Worm (Caenorhabditis elegans) whole organism, L2 larva: ENCODE data around the gene C15F1.1.

ENCODE experiments used
- C34F6.9 ChIP-seq: fragments of 150-350 bp; optimal IDR thresholded peaks from 2 replicates; lab custom pipeline; 2014; ENCODE audit warnings: missing biosample characterization, missing genetic modification characterization
- F13H6.1 ChIP-seq: sonication (generic microtip); optimal IDR thresholded peaks from 2 replicates; lab custom pipeline; 2016; ENCODE audit warnings: missing genetic modification characterization, missing compliant biosample characterization
- R02D3.7 ChIP-seq: fragments of 150-350 bp; optimal IDR thresholded peaks from 2 replicates; lab custom pipeline; 2014; ENCODE audit warnings: missing biosample characterization, missing genetic modification characterization
- Y55F3AM.14 ChIP-seq: fragments of 200-800 bp; sonication (Bioruptor generic); optimal IDR thresholded peaks from 2 replicates; lab custom pipeline; 2018; ENCODE audit warnings: mild to moderate bottlenecking, missing genetic modification characterization, missing compliant biosample characterization
- ZK546.5 ChIP-seq: sonication (generic microtip); optimal IDR thresholded peaks from 2 replicates; lab custom pipeline; 2017; ENCODE audit warnings: missing biosample characterization, missing genetic modification characterization
- alr-1 ChIP-seq: fragments of 150-350 bp; optimal IDR thresholded peaks from 2 replicates; lab custom pipeline; 2014; ENCODE audit warnings: missing biosample characterization, missing genetic modification characterization
- aly-2 ChIP-seq: fragments of 150-350 bp; optimal IDR thresholded peaks from 2 replicates; lab custom pipeline; 2014; ENCODE audit warnings: missing biosample characterization, missing genetic modification characterization
- ama-1 ChIP-seq: fragments of 150-350 bp; optimal IDR thresholded peaks from 2 replicates; lab custom pipeline; 2018; ENCODE audit warnings: inconsistent platforms
- blmp-1 ChIP-seq: sonication (generic microtip); optimal IDR thresholded peaks from 2 replicates; lab custom pipeline; 2017; ENCODE audit warnings: missing genetic modification characterization, mild to moderate bottlenecking, missing compliant biosample characterization, antibody characterized with exemption, moderate library complexity; ENCODE audit not compliant: insufficient read depth
- ceh-16 ChIP-seq: fragments of 150-350 bp; optimal IDR thresholded peaks from 2 replicates; lab custom pipeline; 2014; ENCODE audit warnings: missing biosample characterization, missing genetic modification characterization
- ceh-82 ChIP-seq: fragments of 150-350 bp; optimal IDR thresholded peaks from 2 replicates; lab custom pipeline; 2014; ENCODE audit warnings: missing biosample characterization, missing genetic modification characterization
- crh-2 ChIP-seq: sonication (generic microtip); optimal IDR thresholded peaks from 2 replicates; lab custom pipeline; 2017; ENCODE audit warnings: missing biosample characterization, missing genetic modification characterization
- dmd-4 ChIP-seq: sonication (generic microtip); optimal IDR thresholded peaks from 2 replicates; lab custom pipeline; 2017; ENCODE audit warnings: missing biosample characterization, missing genetic modification characterization
- egl-27 ChIP-seq: sonication (generic microtip); optimal IDR thresholded peaks from 3 replicates; lab custom pipeline; 2017; ENCODE audit warnings: missing biosample characterization, missing genetic modification reagents, missing genetic modification characterization
- elt-1 ChIP-seq: fragments of 150-350 bp; optimal IDR thresholded peaks from 2 replicates; lab custom pipeline; 2014; ENCODE audit warnings: missing biosample characterization, missing genetic modification characterization
- elt-3 ChIP-seq: sonication (generic microtip); optimal IDR thresholded peaks from 2 replicates; lab custom pipeline; 2017; ENCODE audit warnings: missing biosample characterization, missing genetic modification characterization
- fos-1 ChIP-seq: fragments of 150-350 bp; optimal IDR thresholded peaks from 2 replicates; lab custom pipeline; 2014; ENCODE audit warnings: missing biosample characterization, missing genetic modification characterization
- gmeb-1 ChIP-seq: fragments of 150-350 bp; optimal IDR thresholded peaks from 2 replicates; lab custom pipeline; 2014; ENCODE audit warnings: missing biosample characterization, missing genetic modification characterization
- lin-11 ChIP-seq: fragments of 150-350 bp; sonication (generic microtip); optimal IDR thresholded peaks from 2 replicates; lab custom pipeline; 2014; ENCODE audit warnings: missing biosample characterization, missing genetic modification characterization, inconsistent platforms, mixed read lengths
- lin-13 ChIP-seq: fragments of 150-350 bp; optimal IDR thresholded peaks from 2 replicates; lab custom pipeline; 2014; ENCODE audit warnings: missing biosample characterization, missing genetic modification reagents, missing genetic modification characterization
- lin-39 ChIP-seq: fragments of 150-350 bp; optimal IDR thresholded peaks from 2 replicates; lab custom pipeline; 2014; ENCODE audit warnings: missing biosample characterization, missing genetic modification reagents, missing genetic modification characterization
- lsy-2 ChIP-seq, 2 experiments: fragments of 150-350 bp in 1 of 2; sonication (generic microtip) in 1 of 2; optimal IDR thresholded peaks; 2 replicates each; lab custom pipeline; 2014 to 2017; ENCODE audit warnings: missing biosample characterization in 2 of 2, missing genetic modification characterization in 2 of 2
- mab-5 ChIP-seq: fragments of 150-350 bp; optimal IDR thresholded peaks from 2 replicates; lab custom pipeline; 2014; ENCODE audit warnings: missing biosample characterization, missing genetic modification characterization
- mbf-1 ChIP-seq: sonication (generic microtip); optimal IDR thresholded peaks from 2 replicates; lab custom pipeline; 2017; ENCODE audit warnings: missing biosample characterization, missing genetic modification characterization
- mdl-1 ChIP-seq, 2 experiments: fragments of 150-350 bp in 1 of 2; sonication (generic microtip) in 1 of 2; optimal IDR thresholded peaks; 2 replicates each; lab custom pipeline; 2017; ENCODE audit warnings: missing biosample characterization in 2 of 2, missing genetic modification characterization in 2 of 2
- nhr-10 ChIP-seq: sonication (generic microtip); optimal IDR thresholded peaks from 2 replicates; lab custom pipeline; 2017; ENCODE audit warnings: missing biosample characterization, missing genetic modification characterization
- nhr-11 ChIP-seq: fragments of 150-350 bp; optimal IDR thresholded peaks from 2 replicates; lab custom pipeline; 2014; ENCODE audit warnings: missing biosample characterization, missing genetic modification characterization
- nhr-12 ChIP-seq: fragments of 150-350 bp; optimal IDR thresholded peaks from 2 replicates; lab custom pipeline; 2014; ENCODE audit warnings: missing biosample characterization, missing genetic modification characterization
- nhr-129 ChIP-seq: fragments of 150-350 bp; optimal IDR thresholded peaks from 2 replicates; lab custom pipeline; 2014; ENCODE audit warnings: missing biosample characterization, missing genetic modification characterization
- nhr-21 ChIP-seq: fragments of 150-350 bp; optimal IDR thresholded peaks from 2 replicates; lab custom pipeline; 2014; ENCODE audit warnings: missing biosample characterization, missing genetic modification characterization
- nhr-23 ChIP-seq: fragments of 150-350 bp; optimal IDR thresholded peaks from 2 replicates; lab custom pipeline; 2014; ENCODE audit warnings: missing biosample characterization, missing genetic modification reagents, missing genetic modification characterization
- nhr-237 ChIP-seq: fragments of 150-350 bp; optimal IDR thresholded peaks from 2 replicates; lab custom pipeline; 2014; ENCODE audit warnings: missing biosample characterization, missing genetic modification characterization
- nhr-25 ChIP-seq: fragments of 150-350 bp; sonication (generic microtip); optimal IDR thresholded peaks from 3 replicates; lab custom pipeline; 2014; ENCODE audit warnings: missing biosample characterization, missing genetic modification characterization
- nhr-6 ChIP-seq: fragments of 150-350 bp; optimal IDR thresholded peaks from 2 replicates; lab custom pipeline; 2014; ENCODE audit warnings: missing biosample characterization, missing genetic modification characterization
- nhr-77 ChIP-seq: fragments of 150-350 bp; optimal IDR thresholded peaks from 2 replicates; lab custom pipeline; 2014; ENCODE audit warnings: missing biosample characterization, missing genetic modification characterization
- peb-1 ChIP-seq: fragments of 150-350 bp; optimal IDR thresholded peaks from 2 replicates; lab custom pipeline; 2014; ENCODE audit warnings: missing biosample characterization, missing genetic modification characterization
- sem-4 ChIP-seq: fragments of 150-350 bp; optimal IDR thresholded peaks from 2 replicates; lab custom pipeline; 2014; ENCODE audit warnings: missing biosample characterization, missing genetic modification reagents, missing genetic modification characterization
- skn-1 ChIP-seq: sonication (generic microtip); optimal IDR thresholded peaks from 2 replicates; lab custom pipeline; 2017; ENCODE audit warnings: missing biosample characterization, missing genetic modification characterization
- sma-3 ChIP-seq: sonication (generic microtip); optimal IDR thresholded peaks from 2 replicates; lab custom pipeline; 2016; ENCODE audit warnings: missing genetic modification reagents, missing genetic modification characterization, missing compliant biosample characterization
- sma-9 ChIP-seq, 2 experiments: fragments of 150-350 bp in 1 of 2; sonication (generic microtip) in 1 of 2; optimal IDR thresholded peaks; 2 replicates each; lab custom pipeline; 2014 to 2016; ENCODE audit warnings: missing genetic modification characterization in 2 of 2, mild to moderate bottlenecking in 1 of 2, missing biosample characterization in 1 of 2, missing compliant biosample characterization in 1 of 2, missing genetic modification reagents in 1 of 2, moderate library complexity in 1 of 2
- snpc-4 ChIP-seq: fragments of 150-350 bp; optimal IDR thresholded peaks from 2 replicates; lab custom pipeline; 2014; ENCODE audit warnings: missing biosample characterization, missing genetic modification characterization
- unc-39 ChIP-seq: fragments of 150-350 bp; optimal IDR thresholded peaks from 2 replicates; lab custom pipeline; 2014; ENCODE audit warnings: missing biosample characterization, missing genetic modification characterization
- unc-55 ChIP-seq: fragments of 150-350 bp; sonication (generic microtip); optimal IDR thresholded peaks from 3 replicates; lab custom pipeline; 2014; ENCODE audit warnings: missing biosample characterization, missing genetic modification reagents, missing genetic modification characterization
- unc-62 ChIP-seq: fragments of 150-350 bp; optimal IDR thresholded peaks from 2 replicates; lab custom pipeline; 2014; ENCODE audit warnings: missing biosample characterization, missing genetic modification reagents, missing genetic modification characterization
- zag-1 ChIP-seq: fragments of 150-350 bp; optimal IDR thresholded peaks from 2 replicates; lab custom pipeline; 2014; ENCODE audit warnings: missing biosample characterization, missing genetic modification characterization
- ztf-1 ChIP-seq: fragments of 200-800 bp; sonication (Bioruptor generic); conservative IDR thresholded peaks from 2 replicates; pipeline ENCODE4 v1.3.6; 2022; ENCODE audit warnings: missing genetic modification characterization, missing compliant biosample characterization
- ztf-11 ChIP-seq: sonication (generic microtip); optimal IDR thresholded peaks from 2 replicates; lab custom pipeline; 2017; ENCODE audit warnings: missing biosample characterization, missing genetic modification characterization
- ztf-4 ChIP-seq: fragments of 150-350 bp; optimal IDR thresholded peaks from 2 replicates; lab custom pipeline; 2014; ENCODE audit warnings: missing biosample characterization, missing genetic modification characterization

C15F1.1 gene

DNA sequence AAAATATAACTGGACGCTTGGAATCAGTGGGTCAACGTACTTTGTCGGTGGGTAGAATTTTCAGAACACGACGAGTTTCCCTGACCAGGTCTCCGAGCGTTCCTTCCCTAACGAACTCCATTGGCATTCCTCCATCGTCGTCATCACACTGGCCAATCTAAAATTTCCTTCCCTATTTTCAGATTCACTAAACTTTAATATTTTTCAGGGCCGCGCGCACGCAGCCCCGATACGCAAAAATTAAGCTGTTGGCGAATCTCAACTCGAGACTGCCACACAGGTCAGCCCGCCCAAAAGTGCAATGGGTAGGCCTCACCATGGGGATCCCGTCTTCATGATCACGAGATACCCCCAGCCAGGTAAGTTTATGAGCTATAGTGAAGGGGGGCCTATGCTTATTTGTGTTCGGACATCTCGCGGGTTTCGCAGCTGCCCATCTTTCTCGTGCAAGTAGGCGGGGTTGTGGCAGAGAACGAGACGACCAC, 21.4 kb upstream of the C15F1.1 start:
- no peak for TF ChIP-seq blmp-1
- TF ChIP-seq R02D3.7 (tag; lab: Kevin White, UChicago): peak; percentile 34
- peak; percentile 70 for TF ChIP-seq nhr-129 (tag; lab: Kevin White, UChicago)
- TF ChIP-seq F13H6.1 (tag; lab: Kevin White, UChicago): peak; percentile 70
- no peak for TF ChIP-seq lin-11 (tag; lab: Kevin White, UChicago)
- peak; percentile 8 for TF ChIP-seq ZK546.5 (tag; lab: Kevin White, UChicago)
- peak; percentile 98 for TF ChIP-seq snpc-4
- peak; percentile 66 to 76 for TF ChIP-seq mdl-1 (tag; optimal IDR thresholded peaks at IDR 0.05; lab: Kevin White, UChicago)
- TF ChIP-seq lin-39 (tag; lab: Kevin White, UChicago): no peak
- TF ChIP-seq elt-1 (tag; lab: Kevin White, UChicago): no peak
- TF ChIP-seq zag-1 (tag; lab: Kevin White, UChicago): peak; percentile 66
- TF ChIP-seq nhr-237 (tag; lab: Kevin White, UChicago): no peak
- peak; percentile 41 for TF ChIP-seq ztf-4
- peak; percentile 95 for TF ChIP-seq ama-1 (lab: Kevin White, UChicago)
- TF ChIP-seq lin-13 (GFP tag; lab: Kevin White, UChicago): peak; percentile 60
- peak; percentile 41 for TF ChIP-seq mab-5 (tag; lab: Kevin White, UChicago)
- no peak for TF ChIP-seq ztf-1 (GFP tag; lab: Robert Waterston, UW)
- peak; percentile 77 for TF ChIP-seq nhr-21 (tag; lab: Kevin White, UChicago)
- TF ChIP-seq nhr-6 (tag; lab: Kevin White, UChicago): peak; percentile 2
- no peak for TF ChIP-seq nhr-23
- TF ChIP-seq egl-27 (tag; lab: Kevin White, UChicago): peak; percentile 61
- peak; percentile 40 for TF ChIP-seq fos-1 (tag; lab: Kevin White, UChicago)
- TF ChIP-seq aly-2: no peak
- TF ChIP-seq ceh-16: peak; percentile 38
- TF ChIP-seq peb-1 (tag; lab: Kevin White, UChicago): no peak
- no peak for TF ChIP-seq unc-62 (GFP tag; lab: Kevin White, UChicago)
- TF ChIP-seq sma-9 (GFP tag; optimal IDR thresholded peaks at IDR 0.05; lab: Kevin White, UChicago): peak; percentile 86
- no peak for TF ChIP-seq sma-9 (tag; optimal IDR thresholded peaks at IDR 0.05; lab: Kevin White, UChicago)
- TF ChIP-seq alr-1 (tag; lab: Kevin White, UChicago): no peak
- TF ChIP-seq dmd-4 (tag; lab: Kevin White, UChicago): no peak
- peak; percentile 14 for TF ChIP-seq ceh-82
- TF ChIP-seq sma-3: peak; percentile 86
- no peak for TF ChIP-seq nhr-12 (tag; lab: Kevin White, UChicago)
- no peak for TF ChIP-seq nhr-10 (tag; lab: Kevin White, UChicago)
- no peak for TF ChIP-seq mbf-1 (tag; lab: Kevin White, UChicago)
- TF ChIP-seq nhr-25 (tag; lab: Kevin White, UChicago): peak; percentile 41
- no peak for TF ChIP-seq unc-39 (tag; lab: Kevin White, UChicago)
- peak; percentile 24 for TF ChIP-seq unc-55 (GFP tag; lab: Kevin White, UChicago)
- no peak for TF ChIP-seq nhr-11
- peak; percentile 67 for TF ChIP-seq C34F6.9
- no peak for TF ChIP-seq ztf-11 (tag; lab: Kevin White, UChicago)
- no peak for TF ChIP-seq skn-1 (tag; lab: Kevin White, UChicago)
- TF ChIP-seq gmeb-1 (tag; lab: Kevin White, UChicago): peak; percentile 62
- TF ChIP-seq Y55F3AM.14 (GFP tag; lab: Kevin White, UChicago): peak; percentile 59
- TF ChIP-seq lsy-2 (tag; optimal IDR thresholded peaks at IDR 0.05; lab: Kevin White, UChicago): peak; percentile 50 to 76
- TF ChIP-seq nhr-77 (tag; lab: Kevin White, UChicago): peak; percentile 44
- peak; percentile 59 for TF ChIP-seq sem-4
- TF ChIP-seq elt-3 (tag; lab: Kevin White, UChicago): no peak
- peak; percentile 52 for TF ChIP-seq crh-2 (tag; lab: Kevin White, UChicago)
